Fruit fly (Drosophila melanogaster) whole organism, embryonic: Measurements from ENCODE around the gene CG33298.

Experiments
- Abd-B ChIP-seq: fragments of 200-800 bp; sonication (Bioruptor generic); optimal IDR thresholded peaks from 2 replicates; lab custom pipeline; 2018; ENCODE audit warnings: missing biosample characterization, mild to moderate bottlenecking, missing genetic modification characterization, moderate library complexity
- CG10147 ChIP-seq: fragments of 200-800 bp; sonication (Bioruptor generic); optimal IDR thresholded peaks from 2 replicates; lab custom pipeline; 2019; ENCODE audit warnings: missing biosample characterization, mild to moderate bottlenecking, missing genetic modification characterization, moderate library complexity
- CG11085 ChIP-seq: fragments of 200-800 bp; sonication (Bioruptor generic); IDR thresholded peaks from 2 replicates; pipeline ENCODE4 v1.3.6; 2022; ENCODE audit warnings: missing biosample characterization, missing genetic modification characterization
- CG11504 ChIP-seq: fragments of 200-800 bp; sonication (Bioruptor generic); optimal IDR thresholded peaks from 3 replicates; lab custom pipeline; 2019; ENCODE audit warnings: missing biosample characterization, mild to moderate bottlenecking, missing genetic modification characterization, moderate library complexity
- CG11696 ChIP-seq: fragments of 200-800 bp; sonication (Bioruptor generic); IDR thresholded peaks from 2 replicates; pipeline ENCODE4 v1.3.6; 2022; ENCODE audit warnings: missing biosample characterization, missing genetic modification characterization
- CG12071 ChIP-seq: fragments of 200-800 bp; sonication (Bioruptor generic); optimal IDR thresholded peaks from 3 replicates; lab custom pipeline; 2018; ENCODE audit warnings: missing biosample characterization, mild to moderate bottlenecking, missing genetic modification characterization
- CG12155 ChIP-seq: fragments of 200-800 bp; sonication (Bioruptor generic); optimal IDR thresholded peaks from 3 replicates; lab custom pipeline; 2016; ENCODE audit warnings: missing biosample characterization, missing genetic modification characterization
- CG14667 ChIP-seq: fragments of 200-800 bp; sonication (Bioruptor generic); IDR thresholded peaks from 2 replicates; pipeline ENCODE4 v1.3.6; 2022; ENCODE audit warnings: missing biosample characterization, missing genetic modification characterization
- CG15073 ChIP-seq: fragments of 200-800 bp; sonication (Bioruptor generic); optimal IDR thresholded peaks from 2 replicates; lab custom pipeline; 2016; ENCODE audit warnings: missing biosample characterization, missing genetic modification characterization
- CG16815 ChIP-seq: fragments of 200-800 bp; sonication (Bioruptor generic); optimal IDR thresholded peaks from 3 replicates; lab custom pipeline; 2017; ENCODE audit warnings: missing biosample characterization, mild to moderate bottlenecking, missing genetic modification characterization
- CG17328 ChIP-seq: fragments of 200-800 bp; sonication (Bioruptor generic); IDR thresholded peaks from 2 replicates; pipeline ENCODE4 v1.3.6; 2022; ENCODE audit warnings: missing biosample characterization, missing genetic modification characterization
- CG2116 ChIP-seq: fragments of 200-800 bp; sonication (Bioruptor generic); optimal IDR thresholded peaks from 3 replicates; lab custom pipeline; 2018; ENCODE audit warnings: missing biosample characterization, mild to moderate bottlenecking, missing genetic modification characterization
- CG2712 ChIP-seq: fragments of 200-800 bp; optimal IDR thresholded peaks from 3 replicates; lab custom pipeline; 2019; ENCODE audit warnings: missing biosample characterization, mild to moderate bottlenecking, missing genetic modification characterization, moderate library complexity
- CG33213 ChIP-seq: fragments of 200-800 bp; sonication (Bioruptor generic); optimal IDR thresholded peaks from 3 replicates; lab custom pipeline; 2016; ENCODE audit warnings: missing biosample characterization, missing genetic modification characterization
- CG34422 ChIP-seq: fragments of 200-800 bp; sonication (Bioruptor generic); IDR thresholded peaks from 3 replicates; pipeline ENCODE4 v1.3.6; 2022; ENCODE audit warnings: missing biosample characterization, missing genetic modification characterization
- CG4820 ChIP-seq: fragments of 200-800 bp; sonication (Bioruptor generic); optimal IDR thresholded peaks from 3 replicates; lab custom pipeline; 2016; ENCODE audit warnings: missing biosample characterization, missing genetic modification characterization
- CG4854 ChIP-seq: fragments of 200-800 bp; sonication (Bioruptor generic); optimal IDR thresholded peaks from 2 replicates; lab custom pipeline; 2016; ENCODE audit warnings: missing biosample characterization, missing genetic modification characterization, inconsistent platforms
- CG5180 ChIP-seq: fragments of 200-800 bp; sonication (Bioruptor generic); optimal IDR thresholded peaks from 3 replicates; lab custom pipeline; 2017; ENCODE audit warnings: missing biosample characterization, missing genetic modification characterization, mild to moderate bottlenecking, moderate library complexity, missing genetic modification reagents
- CG8089 ChIP-seq: fragments of 200-800 bp; sonication (Bioruptor generic); optimal IDR thresholded peaks from 3 replicates; lab custom pipeline; 2016; ENCODE audit warnings: missing biosample characterization, missing genetic modification characterization
- CG8281 ChIP-seq: fragments of 200-800 bp; sonication (Bioruptor generic); optimal IDR thresholded peaks from 2 replicates; lab custom pipeline; 2018; ENCODE audit warnings: missing biosample characterization, mild to moderate bottlenecking, missing genetic modification characterization, moderate library complexity
- CG9609 ChIP-seq: fragments of 200-800 bp; sonication (Bioruptor generic); optimal IDR thresholded peaks from 3 replicates; lab custom pipeline; 2016; ENCODE audit warnings: missing biosample characterization, missing genetic modification characterization
- Chrac-16 ChIP-seq: fragments of 200-800 bp; sonication (Bioruptor generic); optimal IDR thresholded peaks from 3 replicates; lab custom pipeline; 2016; ENCODE audit warnings: missing biosample characterization, missing genetic modification characterization
- Deaf1 ChIP-seq: fragments of 200-800 bp; optimal IDR thresholded peaks from 3 replicates; lab custom pipeline; 2019; ENCODE audit warnings: missing biosample characterization, mild to moderate bottlenecking, missing genetic modification characterization, moderate library complexity
- Doc3 ChIP-seq: fragments of 200-800 bp; sonication (Bioruptor generic); IDR thresholded peaks from 3 replicates; pipeline ENCODE4 v1.3.6; 2022; ENCODE audit warnings: missing biosample characterization, missing genetic modification characterization; ENCODE audit not compliant: partially characterized antibody
- Hr78 ChIP-seq, 2 experiments: fragments of 200-800 bp in 1 of 2; fragments of >200 bp in 1 of 2; sonication (Bioruptor generic) in 1 of 2; optimal IDR thresholded peaks; 2 replicates each; lab custom pipeline; 2017 to 2019; ENCODE audit warnings: missing biosample characterization in 2 of 2, missing genetic modification characterization in 2 of 2, mild to moderate bottlenecking in 1 of 2, moderate library complexity in 1 of 2
- Mes4 ChIP-seq: fragments of 200-800 bp; sonication (Bioruptor generic); optimal IDR thresholded peaks from 2 replicates; lab custom pipeline; 2016; ENCODE audit warnings: missing biosample characterization, missing genetic modification characterization
- NK7.1 ChIP-seq: fragments of 200-800 bp; sonication (Bioruptor generic); optimal IDR thresholded peaks from 3 replicates; lab custom pipeline; 2016; ENCODE audit warnings: missing biosample characterization, missing genetic modification characterization
- Neu2 ChIP-seq: fragments of 200-800 bp; sonication (Bioruptor generic); optimal IDR thresholded peaks from 3 replicates; lab custom pipeline; 2016; ENCODE audit warnings: missing biosample characterization, missing genetic modification characterization, borderline replicate concordance
- btn ChIP-seq: fragments of 200-800 bp; sonication (Bioruptor generic); optimal IDR thresholded peaks from 2 replicates; lab custom pipeline; 2016; ENCODE audit warnings: missing biosample characterization, missing genetic modification characterization
- caup ChIP-seq: fragments of 200-800 bp; sonication (Bioruptor generic); optimal IDR thresholded peaks from 3 replicates; lab custom pipeline; 2017; ENCODE audit warnings: missing biosample characterization, mild to moderate bottlenecking, missing genetic modification characterization, moderate library complexity; ENCODE audit not compliant: severe bottlenecking
- cg ChIP-seq: fragments of 200-800 bp; sonication (Bioruptor generic); optimal IDR thresholded peaks from 3 replicates; lab custom pipeline; 2019; ENCODE audit warnings: missing biosample characterization, mild to moderate bottlenecking, missing genetic modification characterization, moderate library complexity
- dati ChIP-seq: fragments of 200-800 bp; sonication (Bioruptor generic); IDR thresholded peaks from 2 replicates; pipeline ENCODE4 v1.3.6; 2022; ENCODE audit warnings: missing biosample characterization, missing genetic modification characterization
- dysf ChIP-seq: fragments of 200-800 bp; sonication (Bioruptor generic); IDR thresholded peaks from 3 replicates; pipeline ENCODE4 v1.3.6; 2022; ENCODE audit warnings: missing biosample characterization, missing genetic modification characterization
- fru ChIP-seq: fragments of >200 bp; optimal IDR thresholded peaks from 2 replicates; lab custom pipeline; 2017
- hkb ChIP-seq, 2 experiments: fragments of 200-800 bp in 1 of 2; fragments of >200 bp in 1 of 2; sonication (Bioruptor generic) in 1 of 2; IDR thresholded peaks in 1 of 2; optimal IDR thresholded peaks in 1 of 2; 2 replicates each; pipeline versions ENCODE4 v1.3.6 to Lab custom; 2017 to 2022; ENCODE audit warnings: missing biosample characterization in 1 of 2, missing genetic modification characterization in 1 of 2
- hth ChIP-seq: fragments of >200 bp; optimal IDR thresholded peaks from 2 replicates; lab custom pipeline; 2017; ENCODE audit warnings: inconsistent platforms
- inv ChIP-seq: fragments of 200-800 bp; sonication (Bioruptor generic); IDR thresholded peaks from 2 replicates; pipeline ENCODE4 v1.3.6; 2022; ENCODE audit warnings: missing biosample characterization, missing genetic modification characterization; ENCODE audit not compliant: partially characterized antibody
- kah ChIP-seq: fragments of 200-800 bp; sonication (Bioruptor generic); optimal IDR thresholded peaks from 2 replicates; lab custom pipeline; 2018; ENCODE audit warnings: missing biosample characterization, mild to moderate bottlenecking, missing genetic modification characterization
- lola ChIP-seq, 3 experiments: fragments of >200 bp in 2 of 3; fragments of 200-800 bp in 1 of 3; sonication (Bioruptor generic) in 1 of 3; optimal IDR thresholded peaks; 2 replicates each; lab custom pipeline; 2017 to 2019; ENCODE audit warnings: missing biosample characterization in 3 of 3, missing genetic modification characterization in 3 of 3, mild to moderate bottlenecking in 1 of 3, moderate library complexity in 1 of 3
- luna ChIP-seq: fragments of 200-800 bp; sonication (Bioruptor generic); optimal IDR thresholded peaks from 2 replicates; lab custom pipeline; 2016; ENCODE audit warnings: missing biosample characterization, missing genetic modification characterization
- nerfin-2 ChIP-seq: fragments of 200-800 bp; sonication (Bioruptor generic); IDR thresholded peaks from 2 replicates; pipeline ENCODE4 v1.3.6; 2022; ENCODE audit warnings: missing biosample characterization, missing genetic modification characterization; ENCODE audit not compliant: partially characterized antibody
- oc ChIP-seq: fragments of 200-800 bp; sonication (Bioruptor generic); optimal IDR thresholded peaks from 2 replicates; lab custom pipeline; 2018; ENCODE audit warnings: missing biosample characterization, mild to moderate bottlenecking, missing genetic modification characterization, moderate library complexity
- psq ChIP-seq: fragments of 200-800 bp; sonication (Bioruptor generic); optimal IDR thresholded peaks from 2 replicates; lab custom pipeline; 2017; ENCODE audit warnings: missing biosample characterization, missing genetic modification characterization
- slbo ChIP-seq: fragments of 200-800 bp; sonication (Bioruptor generic); IDR thresholded peaks from 2 replicates; pipeline ENCODE4 v1.3.6; 2022; ENCODE audit warnings: missing biosample characterization, missing genetic modification characterization
- sqz ChIP-seq: fragments of 200-800 bp; sonication (Bioruptor generic); optimal IDR thresholded peaks from 3 replicates; lab custom pipeline; 2018; ENCODE audit warnings: missing biosample characterization, mild to moderate bottlenecking, missing genetic modification characterization
- tin ChIP-seq: fragments of 200-800 bp; sonication (Bioruptor generic); optimal IDR thresholded peaks from 3 replicates; lab custom pipeline; 2016; ENCODE audit warnings: missing biosample characterization, missing genetic modification characterization
- ttk ChIP-seq: fragments of 200-800 bp; sonication (Bioruptor generic); IDR thresholded peaks from 2 replicates; pipeline ENCODE4 v2.1.2; 2022; ENCODE audit warnings: missing biosample characterization, missing genetic modification characterization
- zfh1 ChIP-seq: fragments of 200-800 bp; sonication (Bioruptor generic); IDR thresholded peaks from 3 replicates; pipeline ENCODE4 v1.3.6; 2022; ENCODE audit warnings: missing biosample characterization, missing genetic modification characterization

CG33298 gene

dm6 chr2L:9496378-9497284, 1.4 kb downstream of the CG33298 start (continued):
- TF ChIP-seq CG8281 (tag; lab: Kevin White, UChicago) (no peak), nerfin-2 (GFP tag; lab: Robert Waterston, UW) (no peak), CG34422 (0 out of 3 replicates have a peak, but pooled peaks have one; percentile 35), Neu2 (no peak), CG8089 (GFP tag; lab: Kevin White, UChicago) (no peak), CG5180 (GFP tag; lab: Kevin White, UChicago) (no peak), CG4820 (GFP tag; lab: Kevin White, UChicago) (no peak), tin (GFP tag; lab: Kevin White, UChicago) (peak; percentile 1), hth (lab: Kevin White, UChicago) (no peak), CG11696 (GFP tag; lab: Robert Waterston, UW) (0 out of 2 replicates have a peak, but pooled peaks have one; percentile 27), dysf (GFP tag; lab: Robert Waterston, UW) (no peak), Chrac-16 (GFP tag; lab: Kevin White, UChicago) (no peak), ttk (GFP tag; lab: Robert Waterston, UW) (no peak), Doc3 (GFP tag; lab: Robert Waterston, UW) (no peak), dati (no peak), CG12155 (GFP tag; lab: Kevin White, UChicago) (no peak), cg (GFP tag; lab: Kevin White, UChicago) (no peak), CG2712 (tag; lab: Kevin White, UChicago) (peak; percentile 19), CG11085 (GFP tag; lab: Robert Waterston, UW) (no peak), luna (no peak), hkb (optimal IDR thresholded peaks at IDR 0.05; lab: Kevin White, UChicago) (no peak), hkb (GFP tag; IDR thresholded peaks at IDR 0.05; lab: Robert Waterston, UW) (no peak), CG17328 (no peak; the same call in 1 of the 2 replicates), CG2116 (GFP tag; lab: Kevin White, UChicago) (no peak), inv (GFP tag; lab: Robert Waterston, UW) (no peak), oc (tag; lab: Kevin White, UChicago) (peak; percentile 47), kah (GFP tag; lab: Kevin White, UChicago) (no peak), btn (GFP tag; lab: Kevin White, UChicago) (no peak), CG12071 (GFP tag; lab: Kevin White, UChicago) (no peak), fru (lab: Kevin White, UChicago) (no peak), Hr78 (GFP tag; optimal IDR thresholded peaks at IDR 0.05; lab: Kevin White, UChicago) (no peak), CG10147 (GFP tag; lab: Kevin White, UChicago) (no peak), CG9609 (GFP tag; lab: Kevin White, UChicago) (no peak), CG4854 (no peak), zfh1 (GFP tag; lab: Robert Waterston, UW) (no peak), caup (GFP tag; lab: Kevin White, UChicago) (no peak), Abd-B (GFP tag; lab: Kevin White, UChicago) (no peak), CG11504 (tag; lab: Kevin White, UChicago) (no peak), slbo (GFP tag; lab: Robert Waterston, UW) (0 out of 2 replicates have a peak, but pooled peaks have one; percentile 11), NK7.1 (GFP tag; lab: Kevin White, UChicago) (no peak), Mes4 (GFP tag; lab: Kevin White, UChicago) (no peak), Deaf1 (tag; lab: Kevin White, UChicago) (no peak), lola (GFP tag; optimal IDR thresholded peaks at IDR 0.05; lab: Kevin White, UChicago) (peak in 1 of 3 experiments; percentile 53), CG16815 (GFP tag; lab: Kevin White, UChicago) (no peak), CG33213 (no peak), CG14667 (GFP tag; lab: Robert Waterston, UW) (peak; percentile 10; the same call in 1 of the 2 replicates), CG15073 (peak; percentile 2), psq (GFP tag; lab: Kevin White, UChicago) (no peak), sqz (GFP tag; lab: Kevin White, UChicago) (peak; percentile 47)
